Fruit fly (Drosophila melanogaster): ENCODE results near the gene CG32119.
A peak's percentile ranks its signal among the peaks of the same experiment; 100 is the strongest.

The CG32119 gene

DNA sequence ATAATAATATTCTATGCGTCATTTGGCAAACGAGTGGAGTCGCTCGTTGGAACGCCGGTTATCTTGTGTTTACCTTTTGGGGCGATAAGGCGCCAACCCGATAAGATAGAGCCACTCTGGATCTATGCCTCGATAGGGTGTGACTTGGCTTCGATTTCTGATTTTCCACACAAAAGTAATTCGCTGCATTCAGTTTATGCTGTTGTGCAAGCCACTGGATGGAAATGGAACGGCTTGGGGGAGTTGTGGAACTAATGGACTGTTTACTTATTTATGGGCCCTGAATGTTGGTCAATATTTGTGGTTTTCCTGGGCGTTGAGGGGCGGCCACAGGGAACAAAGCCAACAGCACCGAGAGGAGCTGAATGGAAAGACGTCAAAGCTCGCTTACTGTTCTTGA, 15.8 kb downstream of the CG32119 start (continued):
- TF ChIP-seq CoRest (tag; optimal IDR thresholded peaks at IDR 0.05) (no peak), CG9437 (GFP tag; optimal IDR thresholded peaks at IDR 0.05) (no peak), Mad (GFP tag; optimal IDR thresholded peaks at IDR 0.05) (no peak), gfzf (GFP tag; optimal IDR thresholded peaks at IDR 0.05) (no peak), da (GFP tag; optimal IDR thresholded peaks at IDR 0.05) (no peak), CHES-1-like (GFP tag; optimal IDR thresholded peaks at IDR 0.05) (no peak), Mes4 (GFP tag; optimal IDR thresholded peaks at IDR 0.05) (no peak), B-H2 (GFP tag; optimal IDR thresholded peaks at IDR 0.05) (no peak), CG4404 (GFP tag; IDR thresholded peaks at IDR 0.05) (no peak), eve (GFP tag; optimal IDR thresholded peaks at IDR 0.05) (no peak), CG7556 (GFP tag; optimal IDR thresholded peaks at IDR 0.05) (no peak), E2f1 (GFP tag; IDR thresholded peaks at IDR 0.05) (no peak), CG6683 (GFP tag; optimal IDR thresholded peaks at IDR 0.05) (no peak), CG15479 (GFP tag; optimal IDR thresholded peaks at IDR 0.05) (no peak), MBD-R2 (GFP tag; IDR thresholded peaks at IDR 0.05) (no peak), Myb (GFP tag; optimal IDR thresholded peaks at IDR 0.05) (no peak), CG4854 (GFP tag; optimal IDR thresholded peaks at IDR 0.05) (no peak), Sry-β (GFP tag; optimal IDR thresholded peaks at IDR 0.05) (no peak), sim (GFP tag; IDR thresholded peaks at IDR 0.05) (0 out of 2 replicates have a peak, but pooled peaks have one; percentile 47), CG9797 (GFP tag; optimal IDR thresholded peaks at IDR 0.05) (no peak), Dad (GFP tag; optimal IDR thresholded peaks at IDR 0.05) (no peak), CG6272 (GFP tag; IDR thresholded peaks at IDR 0.05) (no peak), ranshi (GFP tag; IDR thresholded peaks at IDR 0.05) (0 out of 2 replicates have a peak, but pooled peaks have one; percentile 21), pros (GFP tag; optimal IDR thresholded peaks at IDR 0.05) (no peak), CG30403 (GFP tag; optimal IDR thresholded peaks at IDR 0.05) (no peak), ap (GFP tag; IDR thresholded peaks at IDR 0.05) (no peak), Six4 (GFP tag; optimal IDR thresholded peaks at IDR 0.05) (no peak), CG16813 (GFP tag; IDR thresholded peaks at IDR 0.05; ENCODE audit: partially characterized antibody) (no peak), CTCF (GFP tag; optimal IDR thresholded peaks at IDR 0.05) (no peak), Jarid2 (GFP tag; optimal IDR thresholded peaks at IDR 0.05) (no peak), br (optimal IDR thresholded peaks at IDR 0.05) (no peak), CG17612 (GFP tag; IDR thresholded peaks at IDR 0.05) (no peak), z (GFP tag; IDR thresholded peaks at IDR 0.05) (no peak), Dek (tag; optimal IDR thresholded peaks at IDR 0.05) (no peak), Nf-YB (GFP tag; optimal IDR thresholded peaks at IDR 0.05) (no peak), Poxn (GFP tag; IDR thresholded peaks at IDR 0.05) (no peak), trh (GFP tag; optimal IDR thresholded peaks at IDR 0.05) (no peak), dysf (GFP tag; IDR thresholded peaks at IDR 0.05) (no peak), lmd (GFP tag; IDR thresholded peaks at IDR 0.05) (no peak), nerfin-1 (tag; optimal IDR thresholded peaks at IDR 0.05) (no peak), Gsc (GFP tag; IDR thresholded peaks at IDR 0.05) (no peak), CG17568 (GFP tag; optimal IDR thresholded peaks at IDR 0.05) (peak; percentile 9), MTF-1 (GFP tag; optimal IDR thresholded peaks at IDR 0.05; ENCODE audit: borderline replicate concordance) (no peak), caup (GFP tag; optimal IDR thresholded peaks at IDR 0.05; ENCODE audit: severe bottlenecking) (no peak), sug (tag; optimal IDR thresholded peaks at IDR 0.05) (peak; percentile 47), ato (GFP tag; IDR thresholded peaks at IDR 0.05; ENCODE audit: partially characterized antibody) (no peak), Opbp (GFP tag; IDR thresholded peaks at IDR 0.05; ENCODE audit: partially characterized antibody) (no peak), zf30C (GFP tag; optimal IDR thresholded peaks at IDR 0.05) (no peak), tna (GFP tag; IDR thresholded peaks at IDR 0.05; ENCODE audit: partially characterized antibody) (no peak), CG12942 (GFP tag; optimal IDR thresholded peaks at IDR 0.05) (no peak), CG3838 (GFP tag; optimal IDR thresholded peaks at IDR 0.05) (no peak), CG4617 (GFP tag; optimal IDR thresholded peaks at IDR 0.05; ENCODE audit: borderline replicate concordance) (no peak), Fer2 (tag; optimal IDR thresholded peaks at IDR 0.05) (no peak)

All from whole organism, embryonic.